Worm (Caenorhabditis elegans): ENCODE results near the gene M163.7.

The M163.7 gene

ce11 chrX:14507992-14508391 lies 43.4 kb downstream of the M163.7 start (continued):
- TF ChIP-seq rnt-1 (tag; optimal IDR thresholded peaks at IDR 0.05) (peak; percentile 1), nhr-28 (tag; optimal IDR thresholded peaks at IDR 0.05) (no peak), nhr-84 (tag; optimal IDR thresholded peaks at IDR 0.05) (no peak), nhr-76 (tag; optimal IDR thresholded peaks at IDR 0.05) (no peak), nhr-85 (tag) (peak; percentile 98), lir-3 (tag; optimal IDR thresholded peaks at IDR 0.05; ENCODE audit: poor library complexity) (no peak), swsn-7 (tag; optimal IDR thresholded peaks at IDR 0.05) (no peak), dsc-1 (tag; optimal IDR thresholded peaks at IDR 0.05) (no peak), nhr-19 (GFP tag; conservative IDR thresholded peaks at IDR 0.05) (peak; percentile 55), ama-1 (optimal IDR thresholded peaks at IDR 0.05) (no peak), unc-30 (tag; optimal IDR thresholded peaks at IDR 0.05) (no peak), ceh-82 (tag; optimal IDR thresholded peaks at IDR 0.05) (no peak), zag-1 (tag; optimal IDR thresholded peaks at IDR 0.05) (no peak), snu-23 (GFP tag; optimal IDR thresholded peaks at IDR 0.05) (peak; percentile 65), nhr-20 (tag; optimal IDR thresholded peaks at IDR 0.05) (peak; percentile 82), aha-1 (tag; optimal IDR thresholded peaks at IDR 0.05) (no peak), ceh-63 (GFP tag; optimal IDR thresholded peaks at IDR 0.05) (no peak), sox-4 (tag; optimal IDR thresholded peaks at IDR 0.05) (no peak), fkh-4 (tag; optimal IDR thresholded peaks at IDR 0.05; ENCODE audit: borderline replicate concordance) (no peak), unc-86 (tag; optimal IDR thresholded peaks at IDR 0.05) (no peak), C04F5.9 (tag; optimal IDR thresholded peaks at IDR 0.05) (no peak), nhr-90 (tag; optimal IDR thresholded peaks at IDR 0.05; ENCODE audit: poor library complexity) (peak; percentile 67), lin-13 (GFP tag; optimal IDR thresholded peaks at IDR 0.05) (peak; percentile 3)

ce11 chrX:14508823-14509259 lies 44.2 kb downstream of the M163.7 start:
- TF ChIP-seq hpl-2 (GFP tag; optimal IDR thresholded peaks at IDR 0.05): no peak
- no peak for TF ChIP-seq fkh-10 (GFP tag; optimal IDR thresholded peaks at IDR 0.05)
- TF ChIP-seq zag-1 (tag; optimal IDR thresholded peaks at IDR 0.05): no peak
- TF ChIP-seq pag-3 (tag; optimal IDR thresholded peaks at IDR 0.05; ENCODE audit: borderline replicate concordance, insufficient read depth): peak; percentile 58
- peak; percentile 77 for TF ChIP-seq lin-39 (tag; optimal IDR thresholded peaks at IDR 0.05)
- TF ChIP-seq hlh-17 (GFP tag; optimal IDR thresholded peaks at IDR 0.05; ENCODE audit: borderline replicate concordance): no peak
- TF ChIP-seq efl-3 (GFP tag; optimal IDR thresholded peaks at IDR 0.05): no peak
- TF ChIP-seq unc-30 (tag; optimal IDR thresholded peaks at IDR 0.05): no peak
- peak; percentile 56; the same call in 1 of the 2 replicates for TF ChIP-seq grh-1 (GFP tag; IDR thresholded peaks at IDR 0.05)
- no peak for TF ChIP-seq unc-62 (GFP tag; optimal IDR thresholded peaks at IDR 0.05)
- no peak for TF ChIP-seq Y116A8C.19 (tag; optimal IDR thresholded peaks at IDR 0.05; ENCODE audit: borderline replicate concordance)
- TF ChIP-seq tlp-1 (tag; optimal IDR thresholded peaks at IDR 0.05): no peak
- no peak for TF ChIP-seq ces-1 (GFP tag; optimal IDR thresholded peaks at IDR 0.05)
- no peak for TF ChIP-seq lin-15B (tag; optimal IDR thresholded peaks at IDR 0.05)
- TF ChIP-seq jun-1 (tag; optimal IDR thresholded peaks at IDR 0.05): no peak
- no peak for TF ChIP-seq nhr-12 (tag; optimal IDR thresholded peaks at IDR 0.05)
- TF ChIP-seq irx-1 (tag; optimal IDR thresholded peaks at IDR 0.05): peak; percentile 48
- no peak for TF ChIP-seq aha-1 (tag; optimal IDR thresholded peaks at IDR 0.05)
- no peak for TF ChIP-seq hlh-4 (tag; optimal IDR thresholded peaks at IDR 0.05)
- no peak for TF ChIP-seq zip-4 (GFP tag; optimal IDR thresholded peaks at IDR 0.05)
- TF ChIP-seq nhr-19 (GFP tag; conservative IDR thresholded peaks at IDR 0.05): peak; percentile 61
- TF ChIP-seq skn-1 (tag; optimal IDR thresholded peaks at IDR 0.05): no peak
- no peak for TF ChIP-seq ama-1 (optimal IDR thresholded peaks at IDR 0.05)
- peak; percentile 48 to 54 for TF ChIP-seq lsy-2 (tag; optimal IDR thresholded peaks at IDR 0.05)
- no peak for TF ChIP-seq nhr-11 (tag; optimal IDR thresholded peaks at IDR 0.05)
- TF ChIP-seq efl-1 (optimal IDR thresholded peaks at IDR 0.05): peak in 1 of 2 experiments; percentile 5
- peak in 1 of 2 experiments; percentile 36 for TF ChIP-seq efl-1 (GFP tag; optimal IDR thresholded peaks at IDR 0.05 in 1 of 2)
- no peak for TF ChIP-seq dsc-1 (tag; optimal IDR thresholded peaks at IDR 0.05)
- TF ChIP-seq nhr-84 (tag; optimal IDR thresholded peaks at IDR 0.05): no peak
- no peak for TF ChIP-seq mdl-1 (tag; optimal IDR thresholded peaks at IDR 0.05)
- peak; percentile 85 for TF ChIP-seq blmp-1 (tag; optimal IDR thresholded peaks at IDR 0.05)
- peak; percentile 69 for TF ChIP-seq nhr-20 (tag; optimal IDR thresholded peaks at IDR 0.05)
- TF ChIP-seq nhr-77 (tag; optimal IDR thresholded peaks at IDR 0.05): peak; percentile 13
- TF ChIP-seq fkh-8 (tag; optimal IDR thresholded peaks at IDR 0.05): no peak
- no peak for TF ChIP-seq nhr-28 (tag; optimal IDR thresholded peaks at IDR 0.05)
- TF ChIP-seq unc-130 (tag; optimal IDR thresholded peaks at IDR 0.05): peak; percentile 33
- peak; percentile 85 for TF ChIP-seq mep-1 (tag; optimal IDR thresholded peaks at IDR 0.05)
- no peak for TF ChIP-seq ceh-8 (GFP tag; optimal IDR thresholded peaks at IDR 0.05)
